Worm (Caenorhabditis elegans) whole organism, midembryonic: ENCODE results near the gene mrp-8.

Source experiments
- T22C8.4 ChIP-seq: fragments of 200-800 bp; sonication (Bioruptor generic); IDR thresholded peaks from 2 replicates; pipeline ENCODE4 v1.3.6; 2022; ENCODE audit warnings: missing genetic modification characterization, missing compliant biosample characterization
- cog-1 ChIP-seq: sonication (generic microtip); optimal IDR thresholded peaks from 2 replicates; lab custom pipeline; 2016; ENCODE audit warnings: missing genetic modification characterization, missing compliant biosample characterization
- flt-1 ChIP-seq: fragments of 200-800 bp; sonication (Bioruptor generic); IDR thresholded peaks from 2 replicates; pipeline ENCODE4 v1.3.6; 2022; ENCODE audit warnings: missing genetic modification characterization, missing compliant biosample characterization
- med-1 ChIP-seq: sonication (generic microtip); optimal IDR thresholded peaks from 2 replicates; lab custom pipeline; 2017; ENCODE audit warnings: missing genetic modification characterization, mild to moderate bottlenecking, missing compliant biosample characterization, antibody characterized with exemption, missing genetic modification reagents; ENCODE audit not compliant: insufficient read depth
- ztf-23 ChIP-seq: fragments of 200-800 bp; sonication (Bioruptor generic); IDR thresholded peaks from 2 replicates; pipeline ENCODE4 v1.3.6; 2022; ENCODE audit warnings: missing genetic modification reagents, missing genetic modification characterization, missing compliant biosample characterization

DNA sequence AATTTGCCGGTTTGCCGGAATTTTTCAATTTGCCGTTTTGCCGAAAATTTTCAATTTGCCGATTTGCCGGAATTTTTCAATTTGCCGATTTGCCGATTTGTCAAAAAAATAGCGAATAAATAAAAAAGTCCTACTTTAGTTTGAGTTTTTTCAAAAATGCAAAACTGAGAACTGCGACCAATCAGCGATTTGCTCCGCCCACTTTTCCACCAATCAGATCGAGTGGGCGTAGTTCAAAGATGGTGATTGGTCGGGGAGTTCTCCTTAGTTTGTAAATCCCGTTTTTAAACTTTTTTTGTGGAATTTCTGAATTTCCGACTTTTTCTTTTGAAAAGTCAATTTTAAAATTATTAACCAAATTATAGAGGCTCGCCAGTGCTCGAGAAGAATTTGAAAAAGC, 28.3 kb upstream of the mrp-8 start:
- no peak for TF ChIP-seq flt-1 (GFP tag; lab: Robert Waterston, UW)
- TF ChIP-seq T22C8.4 = no peak
- no peak for TF ChIP-seq med-1 (GFP tag; lab: Kevin White, UChicago)
- TF ChIP-seq cog-1 (tag; lab: Kevin White, UChicago) = no peak
- TF ChIP-seq ztf-23 (GFP tag; lab: Robert Waterston, UW) = no peak
